Fruit fly (Drosophila melanogaster): ENCODE results near the gene MsR1.

- no peak for TF ChIP-seq CG8478 (optimal IDR thresholded peaks at IDR 0.05)
- no peak for TF ChIP-seq CTCF (optimal IDR thresholded peaks at IDR 0.05)
These were observed 49.1 kb upstream of the MsR1 start for dm6 chr3L:2273392-2273791.
